Fruit fly (Drosophila melanogaster) whole organism, embryonic: ENCODE data around the gene CG17982.

Source experiments
- CG10267 ChIP-seq: fragments of 200-800 bp; sonication (Bioruptor generic); optimal IDR thresholded peaks from 2 replicates; lab custom pipeline; 2018; ENCODE audit warnings: missing biosample characterization, mild to moderate bottlenecking, missing genetic modification characterization, moderate library complexity
- CG11093 ChIP-seq: fragments of 200-800 bp; sonication (Bioruptor generic); IDR thresholded peaks from 3 replicates; pipeline ENCODE4 v1.3.6; 2022; ENCODE audit warnings: missing biosample characterization, missing genetic modification characterization
- CG11723 ChIP-seq: fragments of 200-800 bp; sonication (Bioruptor generic); optimal IDR thresholded peaks from 2 replicates; lab custom pipeline; 2017; ENCODE audit warnings: missing biosample characterization, mild to moderate bottlenecking, missing genetic modification characterization
- CG12155 ChIP-seq: fragments of 200-800 bp; sonication (Bioruptor generic); optimal IDR thresholded peaks from 3 replicates; lab custom pipeline; 2016; ENCODE audit warnings: missing biosample characterization, missing genetic modification characterization
- CG12659 ChIP-seq: fragments of 200-800 bp; sonication (Bioruptor generic); optimal IDR thresholded peaks from 3 replicates; lab custom pipeline; 2017; ENCODE audit warnings: mild to moderate bottlenecking, missing biosample characterization, missing genetic modification reagents, missing genetic modification characterization
- CG12769 ChIP-seq: fragments of 200-800 bp; sonication (Bioruptor generic); optimal IDR thresholded peaks from 2 replicates; lab custom pipeline; 2019; ENCODE audit warnings: missing biosample characterization, mild to moderate bottlenecking, missing genetic modification characterization, moderate library complexity
- CG15073 ChIP-seq: fragments of 200-800 bp; sonication (Bioruptor generic); optimal IDR thresholded peaks from 2 replicates; lab custom pipeline; 2016; ENCODE audit warnings: missing biosample characterization, missing genetic modification characterization
- CG15696 ChIP-seq: fragments of 200-800 bp; sonication (Bioruptor generic); optimal IDR thresholded peaks from 2 replicates; lab custom pipeline; 2019; ENCODE audit warnings: missing biosample characterization, mild to moderate bottlenecking, missing genetic modification characterization, moderate library complexity
- CG17802 ChIP-seq: fragments of 200-800 bp; sonication (Bioruptor generic); optimal IDR thresholded peaks from 2 replicates; lab custom pipeline; 2018; ENCODE audit warnings: missing biosample characterization, mild to moderate bottlenecking, missing genetic modification characterization, moderate library complexity
- CG17829 ChIP-seq: fragments of 200-800 bp; optimal IDR thresholded peaks from 2 replicates; lab custom pipeline; 2019; ENCODE audit warnings: missing biosample characterization, mild to moderate bottlenecking, missing genetic modification characterization, moderate library complexity
- CG2889 ChIP-seq: fragments of 200-800 bp; sonication (Bioruptor generic); IDR thresholded peaks from 3 replicates; pipeline ENCODE4 v1.3.6; 2022; ENCODE audit warnings: missing biosample characterization, missing genetic modification characterization
- CG30403 ChIP-seq: fragments of 200-800 bp; sonication (Bioruptor generic); optimal IDR thresholded peaks from 3 replicates; lab custom pipeline; 2016; ENCODE audit warnings: missing biosample characterization, missing genetic modification characterization
- CG31388 ChIP-seq: fragments of 200-800 bp; sonication (Bioruptor generic); optimal IDR thresholded peaks from 2 replicates; lab custom pipeline; 2016; ENCODE audit warnings: missing biosample characterization, missing genetic modification characterization
- CG32767 ChIP-seq: fragments of 200-800 bp; sonication (Bioruptor generic); IDR thresholded peaks from 2 replicates; pipeline ENCODE4 v1.3.6; 2022; ENCODE audit warnings: missing biosample characterization, missing genetic modification characterization
- CG32772 ChIP-seq: fragments of 200-800 bp; sonication (Bioruptor generic); IDR thresholded peaks from 2 replicates; pipeline ENCODE4 v1.3.6; 2022; ENCODE audit warnings: missing biosample characterization, missing genetic modification characterization
- CG4404 ChIP-seq: fragments of 200-800 bp; sonication (Bioruptor generic); IDR thresholded peaks from 2 replicates; pipeline ENCODE4 v1.3.6; 2022; ENCODE audit warnings: missing biosample characterization, missing genetic modification characterization
- CG6175 ChIP-seq: fragments of 200-800 bp; sonication (Bioruptor generic); IDR thresholded peaks from 3 replicates; pipeline ENCODE4 v1.3.6; 2022; ENCODE audit warnings: missing biosample characterization, missing genetic modification characterization
- CG6791 ChIP-seq: fragments of 200-800 bp; sonication (Bioruptor generic); IDR thresholded peaks from 3 replicates; pipeline ENCODE4 v1.3.6; 2022; ENCODE audit warnings: missing biosample characterization, missing genetic modification characterization; ENCODE audit not compliant: partially characterized antibody
- CG6854 ChIP-seq: fragments of 200-800 bp; sonication (Bioruptor generic); optimal IDR thresholded peaks from 3 replicates; lab custom pipeline; 2017; ENCODE audit warnings: missing biosample characterization, mild to moderate bottlenecking, missing genetic modification characterization
- CG8290 ChIP-seq, 3 experiments: fragments of 200-800 bp; sonication (Bioruptor generic); optimal IDR thresholded peaks; 2 replicates each; lab custom pipeline; 2016 to 2019; ENCODE audit warnings: missing biosample characterization in 3 of 3, missing genetic modification characterization in 3 of 3, mild to moderate bottlenecking in 2 of 3, moderate library complexity in 1 of 3
- CG8765 ChIP-seq: fragments of 200-800 bp; sonication (Bioruptor generic); IDR thresholded peaks from 2 replicates; pipeline ENCODE4 v1.3.6; 2022; ENCODE audit warnings: missing biosample characterization, missing genetic modification characterization
- CG9727 ChIP-seq: fragments of 200-800 bp; sonication (Bioruptor generic); optimal IDR thresholded peaks from 3 replicates; lab custom pipeline; 2017; ENCODE audit warnings: missing biosample characterization, mild to moderate bottlenecking, missing genetic modification characterization
- HLH3B ChIP-seq: fragments of 200-800 bp; sonication (Bioruptor generic); IDR thresholded peaks from 2 replicates; pipeline ENCODE4 v1.3.6; 2022; ENCODE audit warnings: missing biosample characterization, missing genetic modification characterization
- MESR4 ChIP-seq: fragments of 200-800 bp; sonication (Bioruptor generic); optimal IDR thresholded peaks from 2 replicates; lab custom pipeline; 2018; ENCODE audit warnings: missing biosample characterization, mild to moderate bottlenecking, missing genetic modification characterization, moderate library complexity
- Myb ChIP-seq: fragments of 200-800 bp; sonication (Bioruptor generic); optimal IDR thresholded peaks from 2 replicates; lab custom pipeline; 2016; ENCODE audit warnings: missing biosample characterization, missing genetic modification characterization
- Neu2 ChIP-seq: fragments of 200-800 bp; sonication (Bioruptor generic); optimal IDR thresholded peaks from 3 replicates; lab custom pipeline; 2016; ENCODE audit warnings: missing biosample characterization, missing genetic modification characterization, borderline replicate concordance
- NfI ChIP-seq: fragments of 200-800 bp; sonication (Bioruptor generic); optimal IDR thresholded peaks from 3 replicates; lab custom pipeline; 2018; ENCODE audit warnings: missing biosample characterization, mild to moderate bottlenecking, missing genetic modification characterization, moderate library complexity
- Opbp ChIP-seq: fragments of 200-800 bp; sonication (Bioruptor generic); IDR thresholded peaks from 3 replicates; pipeline ENCODE4 v1.3.6; 2022; ENCODE audit warnings: missing biosample characterization, missing genetic modification characterization; ENCODE audit not compliant: partially characterized antibody
- Xbp1 ChIP-seq: fragments of 200-800 bp; sonication (Bioruptor generic); optimal IDR thresholded peaks from 3 replicates; lab custom pipeline; 2016; ENCODE audit warnings: missing biosample characterization, mild to moderate bottlenecking, missing genetic modification characterization
- abd-A ChIP-seq: fragments of 200-800 bp; sonication (Bioruptor generic); optimal IDR thresholded peaks from 3 replicates; lab custom pipeline; 2019; ENCODE audit warnings: missing biosample characterization, mild to moderate bottlenecking, missing genetic modification characterization, moderate library complexity
- bbx ChIP-seq: fragments of 200-800 bp; sonication (Bioruptor generic); IDR thresholded peaks from 2 replicates; pipeline ENCODE4 v1.3.6; 2022; ENCODE audit warnings: missing biosample characterization, missing genetic modification characterization; ENCODE audit not compliant: partially characterized antibody
- cg ChIP-seq: fragments of 200-800 bp; sonication (Bioruptor generic); optimal IDR thresholded peaks from 3 replicates; lab custom pipeline; 2019; ENCODE audit warnings: missing biosample characterization, mild to moderate bottlenecking, missing genetic modification characterization, moderate library complexity
- ci ChIP-seq: fragments of 200-800 bp; sonication (Bioruptor generic); IDR thresholded peaks from 3 replicates; pipeline ENCODE4 v1.3.6; 2022; ENCODE audit warnings: missing biosample characterization, missing genetic modification characterization
- crol ChIP-seq: fragments of 200-800 bp; sonication (Bioruptor generic); IDR thresholded peaks from 2 replicates; pipeline ENCODE4 v1.3.6; 2022; ENCODE audit warnings: missing biosample characterization, missing genetic modification characterization
- da ChIP-seq: fragments of 200-800 bp; sonication (Bioruptor generic); optimal IDR thresholded peaks from 2 replicates; lab custom pipeline; 2016; ENCODE audit warnings: missing biosample characterization, missing genetic modification characterization
- dati ChIP-seq: fragments of 200-800 bp; sonication (Bioruptor generic); IDR thresholded peaks from 2 replicates; pipeline ENCODE4 v1.3.6; 2022; ENCODE audit warnings: missing biosample characterization, missing genetic modification characterization
- eyg ChIP-seq: fragments of 200-800 bp; sonication (Bioruptor generic); optimal IDR thresholded peaks from 3 replicates; lab custom pipeline; 2016; ENCODE audit warnings: missing biosample characterization, missing genetic modification characterization
- fd102C ChIP-seq: fragments of 200-800 bp; sonication (Bioruptor generic); optimal IDR thresholded peaks from 2 replicates; lab custom pipeline; 2018; ENCODE audit warnings: missing biosample characterization, mild to moderate bottlenecking, missing genetic modification characterization, moderate library complexity
- fd96Cb ChIP-seq: fragments of 200-800 bp; sonication (Bioruptor generic); optimal IDR thresholded peaks from 2 replicates; lab custom pipeline; 2018; ENCODE audit warnings: missing biosample characterization, mild to moderate bottlenecking, missing genetic modification characterization, moderate library complexity
- knrl ChIP-seq: fragments of 200-800 bp; sonication (Bioruptor generic); IDR thresholded peaks from 3 replicates; pipeline ENCODE4 v1.3.6; 2022; ENCODE audit warnings: missing biosample characterization, missing genetic modification characterization; ENCODE audit not compliant: partially characterized antibody
- lbe ChIP-seq: fragments of 200-800 bp; sonication (Bioruptor generic); optimal IDR thresholded peaks from 2 replicates; lab custom pipeline; 2016; ENCODE audit warnings: missing biosample characterization, mild to moderate bottlenecking, missing genetic modification characterization
- luna ChIP-seq: fragments of 200-800 bp; sonication (Bioruptor generic); optimal IDR thresholded peaks from 2 replicates; lab custom pipeline; 2016; ENCODE audit warnings: missing biosample characterization, missing genetic modification characterization
- maf-S ChIP-seq: fragments of 200-800 bp; sonication (Bioruptor generic); optimal IDR thresholded peaks from 2 replicates; lab custom pipeline; 2016; ENCODE audit warnings: missing biosample characterization, missing genetic modification characterization
- mirr ChIP-seq: fragments of 200-800 bp; sonication (Bioruptor generic); optimal IDR thresholded peaks from 3 replicates; lab custom pipeline; 2018; ENCODE audit warnings: missing biosample characterization, mild to moderate bottlenecking, missing genetic modification characterization
- nom ChIP-seq: fragments of 200-800 bp; sonication (Bioruptor generic); optimal IDR thresholded peaks from 2 replicates; lab custom pipeline; 2017; ENCODE audit warnings: missing biosample characterization, missing genetic modification characterization, mild to moderate bottlenecking, moderate library complexity, missing genetic modification reagents
- sug ChIP-seq: fragments of 200-800 bp; optimal IDR thresholded peaks from 2 replicates; lab custom pipeline; 2019; ENCODE audit warnings: missing biosample characterization, mild to moderate bottlenecking, missing genetic modification characterization, moderate library complexity
- tin ChIP-seq: fragments of 200-800 bp; sonication (Bioruptor generic); optimal IDR thresholded peaks from 3 replicates; lab custom pipeline; 2016; ENCODE audit warnings: missing biosample characterization, missing genetic modification characterization
- tll ChIP-seq, 2 experiments: fragments of 200-800 bp in 1 of 2; fragments of >200 bp in 1 of 2; sonication (Bioruptor generic) in 1 of 2; optimal IDR thresholded peaks; 2 replicates each; lab custom pipeline; 2017 to 2019; ENCODE audit warnings: missing biosample characterization in 2 of 2, missing genetic modification characterization in 2 of 2, mild to moderate bottlenecking in 1 of 2, moderate library complexity in 1 of 2
- zf30C ChIP-seq: fragments of 200-800 bp; sonication (Bioruptor generic); optimal IDR thresholded peaks from 3 replicates; lab custom pipeline; 2018; ENCODE audit warnings: missing biosample characterization, mild to moderate bottlenecking, missing genetic modification characterization

The CG17982 gene

DNA sequence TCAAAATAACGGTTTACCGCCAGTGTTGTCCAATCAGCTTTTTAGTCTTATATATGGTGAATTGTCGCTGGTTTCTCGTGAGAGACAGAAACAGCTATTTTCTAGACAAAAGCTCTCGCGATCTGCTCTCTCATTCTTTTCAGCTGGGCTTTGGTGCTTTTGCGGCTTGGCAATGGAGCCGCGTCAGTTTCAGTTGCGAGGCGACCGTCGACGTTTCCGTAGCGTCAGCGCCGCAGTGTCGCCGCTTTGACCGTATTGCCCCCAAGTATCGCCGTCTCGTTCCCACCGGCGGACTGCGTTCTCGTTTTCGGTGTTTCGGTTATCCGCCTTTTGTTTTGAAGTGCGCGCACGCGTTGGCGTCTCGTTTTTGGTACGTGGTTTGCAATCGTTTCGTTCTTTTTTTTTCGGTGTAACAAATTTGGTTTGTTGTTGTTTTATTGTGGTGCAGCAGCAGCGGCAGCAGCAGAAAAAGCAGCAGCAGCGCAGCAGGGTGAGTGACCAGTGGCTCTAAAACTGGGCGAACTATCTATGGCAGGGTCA is 49.5 kb upstream of the CG17982 start (continued):
- TF ChIP-seq CG8765 (0 out of 2 replicates have a peak, but pooled peaks have one; percentile 7), abd-A (tag; lab: Kevin White, UChicago) (peak; percentile 6), CG6175 (GFP tag; lab: Robert Waterston, UW) (peak; percentile 85; the same call in 2 of the 3 replicates), CG32767 (no peak), crol (GFP tag; lab: Robert Waterston, UW) (no peak), CG9727 (GFP tag; lab: Kevin White, UChicago) (no peak), mirr (GFP tag; lab: Kevin White, UChicago) (peak; percentile 5), fd102C (no peak), CG31388 (GFP tag; lab: Kevin White, UChicago) (no peak), CG12769 (tag; lab: Kevin White, UChicago) (peak; percentile 6), CG2889 (no peak), Opbp (GFP tag; lab: Robert Waterston, UW) (peak; percentile 44; the same call in 1 of the 3 replicates), tll (GFP tag; optimal IDR thresholded peaks at IDR 0.05; lab: Kevin White, UChicago) (no peak), dati (GFP tag; lab: Robert Waterston, UW) (no peak), HLH3B (GFP tag; lab: Robert Waterston, UW) (no peak), tin (no peak), Myb (GFP tag; lab: Kevin White, UChicago) (peak; percentile 41), NfI (no peak), eyg (GFP tag; lab: Kevin White, UChicago) (peak; percentile 8), CG12659 (peak; percentile 7), CG15696 (tag; lab: Kevin White, UChicago) (no peak), luna (GFP tag; lab: Kevin White, UChicago) (no peak), CG15073 (GFP tag; lab: Kevin White, UChicago) (no peak), zf30C (GFP tag; lab: Kevin White, UChicago) (peak; percentile 62), CG10267 (tag; lab: Kevin White, UChicago) (no peak), fd96Cb (tag; lab: Kevin White, UChicago) (no peak), CG11093 (0 out of 3 replicates have a peak, but pooled peaks have one; percentile 29), bbx (peak; percentile 39; the same call in 1 of the 2 replicates), da (GFP tag; lab: Kevin White, UChicago) (no peak), CG6791 (peak; percentile 41; the same call in 1 of the 3 replicates), CG12155 (GFP tag; lab: Kevin White, UChicago) (no peak), CG11723 (GFP tag; lab: Kevin White, UChicago) (no peak), CG8290 (GFP tag; optimal IDR thresholded peaks at IDR 0.05; lab: Kevin White, UChicago) (no peak), CG8290 (tag; optimal IDR thresholded peaks at IDR 0.05; lab: Kevin White, UChicago) (peak in 1 of 2 experiments; percentile 44), CG6854 (GFP tag; lab: Kevin White, UChicago) (peak; percentile 13), maf-S (GFP tag; lab: Kevin White, UChicago) (no peak), cg (GFP tag; lab: Kevin White, UChicago) (no peak), lbe (GFP tag; lab: Kevin White, UChicago) (no peak), CG17802 (tag; lab: Kevin White, UChicago) (no peak), Xbp1 (GFP tag; lab: Kevin White, UChicago) (peak; percentile 4), ci (GFP tag; lab: Robert Waterston, UW) (peak; percentile 73), knrl (GFP tag; lab: Robert Waterston, UW) (peak; percentile 34; the same call in 1 of the 3 replicates), Neu2 (no peak), CG4404 (GFP tag; lab: Robert Waterston, UW) (no peak), nom (GFP tag; lab: Kevin White, UChicago) (peak; percentile 38), MESR4 (GFP tag; lab: Kevin White, UChicago) (no peak), CG32772 (0 out of 2 replicates have a peak, but pooled peaks have one; percentile 29), CG17829 (tag; lab: Kevin White, UChicago) (no peak), CG30403 (GFP tag; lab: Kevin White, UChicago) (no peak), sug (tag; lab: Kevin White, UChicago) (peak; percentile 34)
